Worm (Caenorhabditis elegans): ENCODE results near the gene taf-7.2.

The taf-7.2 gene

ce11 chrIII:12687872-12688375, 14.7 kb upstream of the taf-7.2 start, which contains the start of the genes rsp-3 and spin-4 (continued):
- TF ChIP-seq sptf-1 (tag; optimal IDR thresholded peaks at IDR 0.05) (peak; percentile 31), nhr-12 (tag; optimal IDR thresholded peaks at IDR 0.05) (no peak), mep-1 (tag; optimal IDR thresholded peaks at IDR 0.05) (peak; percentile 92), bed-3 (GFP tag; optimal IDR thresholded peaks at IDR 0.05) (no peak), mab-5 (tag; optimal IDR thresholded peaks at IDR 0.05) (peak; percentile 73)

DNA sequence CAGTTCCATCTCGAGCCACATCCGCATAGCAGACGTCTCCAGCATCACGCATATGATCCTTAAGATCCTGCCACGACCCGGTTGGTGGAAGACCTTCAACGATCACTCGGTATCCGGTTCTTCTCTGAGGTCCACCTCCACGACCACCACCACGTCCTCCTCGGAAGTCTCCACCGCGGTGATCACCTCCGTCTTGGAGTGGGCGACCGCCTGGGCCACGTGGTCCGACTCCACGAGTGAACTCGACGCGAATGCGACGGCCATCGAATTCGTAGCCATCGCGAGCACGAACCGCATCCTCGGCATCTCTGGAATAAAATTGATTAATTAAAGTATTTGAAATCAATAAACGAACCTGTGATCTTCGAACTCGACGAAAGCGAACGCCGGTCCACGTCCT, 14.2 kb upstream of the taf-7.2 start:
- TF ChIP-seq ces-1 (GFP tag; optimal IDR thresholded peaks at IDR 0.05): no peak
- TF ChIP-seq ztf-11 (tag; optimal IDR thresholded peaks at IDR 0.05): no peak
- TF ChIP-seq nhr-76 (tag; optimal IDR thresholded peaks at IDR 0.05): no peak
- no peak for TF ChIP-seq ceh-43 (GFP tag; optimal IDR thresholded peaks at IDR 0.05)
- TF ChIP-seq ceh-39 (tag; optimal IDR thresholded peaks at IDR 0.05): no peak
- no peak for TF ChIP-seq nhr-2 (tag; optimal IDR thresholded peaks at IDR 0.05)
- TF ChIP-seq zip-8 (tag; optimal IDR thresholded peaks at IDR 0.05): no peak
- TF ChIP-seq nhr-237 (tag; optimal IDR thresholded peaks at IDR 0.05): no peak
- TF ChIP-seq M03D4.4 (tag; optimal IDR thresholded peaks at IDR 0.05): no peak
- TF ChIP-seq tbx-8 (GFP tag; optimal IDR thresholded peaks at IDR 0.05): no peak
- TF ChIP-seq mep-1 (tag; optimal IDR thresholded peaks at IDR 0.05): no peak

DNA sequence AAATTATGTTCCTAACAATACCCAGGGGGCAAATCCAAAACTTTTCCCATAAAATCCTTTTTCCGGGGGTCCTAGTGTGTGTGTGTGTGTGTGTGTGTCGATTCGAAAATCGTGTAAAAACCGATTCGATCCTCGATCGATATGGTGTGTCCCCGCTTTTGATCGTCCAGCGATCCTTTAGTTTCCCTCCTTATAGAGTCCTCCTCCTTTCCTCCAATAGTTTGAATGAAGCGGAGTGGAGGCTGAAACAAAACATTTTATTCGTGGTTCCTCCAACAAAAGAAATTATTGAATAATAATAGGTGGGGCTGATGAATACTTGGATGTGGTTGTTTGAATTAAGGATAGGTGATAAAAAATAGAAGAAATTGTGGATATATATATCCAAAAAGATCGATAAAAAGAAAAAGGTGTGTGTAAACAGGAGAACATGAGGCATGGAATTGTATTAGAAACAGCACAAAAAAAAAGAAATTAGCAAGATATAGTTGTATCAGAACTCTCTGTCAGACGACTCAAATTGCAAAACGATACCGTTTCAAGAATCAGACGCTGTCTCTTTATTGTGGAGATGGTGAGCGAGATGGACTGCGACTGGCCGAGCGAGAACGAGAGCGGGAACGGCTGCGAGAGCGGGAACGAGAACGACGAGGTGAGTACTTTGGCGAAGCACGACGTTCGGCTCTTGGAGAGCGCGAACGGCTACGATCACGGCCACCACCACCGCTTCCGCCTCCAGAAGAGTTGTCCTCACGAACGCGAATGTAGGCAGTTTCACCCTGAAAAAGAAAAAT, 13.4 kb upstream of the taf-7.2 start:
- TF ChIP-seq tbx-8 (GFP tag; optimal IDR thresholded peaks at IDR 0.05) (no peak), snpc-4 (tag; optimal IDR thresholded peaks at IDR 0.05) (no peak), mls-2 (tag; optimal IDR thresholded peaks at IDR 0.05) (no peak), ham-2 (GFP tag; optimal IDR thresholded peaks at IDR 0.05) (no peak)

- no peak for TF ChIP-seq flh-1 (GFP tag; optimal IDR thresholded peaks at IDR 0.05)
- TF ChIP-seq unc-39 (tag; optimal IDR thresholded peaks at IDR 0.05): no peak
- TF ChIP-seq cnd-1 (tag; optimal IDR thresholded peaks at IDR 0.05): no peak
- TF ChIP-seq sem-2 (GFP tag; optimal IDR thresholded peaks at IDR 0.05): no peak
- TF ChIP-seq ceh-43 (GFP tag; optimal IDR thresholded peaks at IDR 0.05): no peak
- TF ChIP-seq drap-1 (GFP tag; optimal IDR thresholded peaks at IDR 0.05): no peak
- no peak for TF ChIP-seq ztf-11 (tag; optimal IDR thresholded peaks at IDR 0.05)
Observed at ce11 chrIII:12685372-12686298, 12.4 kb upstream of the taf-7.2 start.

DNA sequence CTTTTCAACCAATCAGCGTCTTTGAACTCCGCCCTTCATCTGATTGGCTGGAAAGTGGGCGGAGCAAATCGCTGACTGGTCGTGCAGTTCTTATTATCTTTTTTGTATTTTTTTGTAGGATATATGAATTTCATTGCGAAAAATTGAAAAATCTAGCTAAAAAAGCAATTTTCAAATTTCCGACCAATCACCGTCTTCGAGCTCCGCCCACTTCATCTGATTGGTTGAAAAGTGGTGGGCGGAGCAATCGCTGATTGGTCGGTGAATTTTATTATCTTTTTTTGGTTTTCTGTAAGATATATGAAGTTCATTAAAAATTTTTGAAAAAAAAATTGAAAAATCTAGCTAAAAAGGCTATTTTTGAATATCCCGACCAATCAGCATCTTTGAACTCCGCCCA, 7.0 kb upstream of the taf-7.2 start:
- TF ChIP-seq M03D4.4 (tag; optimal IDR thresholded peaks at IDR 0.05): no peak
- no peak for TF ChIP-seq mls-2 (tag; optimal IDR thresholded peaks at IDR 0.05)
- TF ChIP-seq tbx-8 (GFP tag; optimal IDR thresholded peaks at IDR 0.05): no peak
- TF ChIP-seq lin-32 (GFP tag; optimal IDR thresholded peaks at IDR 0.05): no peak
- no peak for TF ChIP-seq ham-2 (GFP tag; optimal IDR thresholded peaks at IDR 0.05)
- TF ChIP-seq unc-62 (GFP tag; optimal IDR thresholded peaks at IDR 0.05): no peak
- no peak for TF ChIP-seq ceh-39 (tag; optimal IDR thresholded peaks at IDR 0.05)
- TF ChIP-seq nhr-28 (tag; optimal IDR thresholded peaks at IDR 0.05): no peak
- no peak for TF ChIP-seq ceh-43 (GFP tag; optimal IDR thresholded peaks at IDR 0.05)
- no peak for TF ChIP-seq nhr-237 (tag; optimal IDR thresholded peaks at IDR 0.05)
- TF ChIP-seq unc-120 (tag; optimal IDR thresholded peaks at IDR 0.05; ENCODE audit: poor library complexity, severe bottlenecking): no peak
- no peak for TF ChIP-seq nhr-2 (tag; optimal IDR thresholded peaks at IDR 0.05)
- TF ChIP-seq blmp-1 (tag; optimal IDR thresholded peaks at IDR 0.05): no peak
- no peak for TF ChIP-seq ztf-11 (tag; optimal IDR thresholded peaks at IDR 0.05)
- TF ChIP-seq mab-5 (tag; optimal IDR thresholded peaks at IDR 0.05): no peak
- TF ChIP-seq zip-8 (tag; optimal IDR thresholded peaks at IDR 0.05): no peak
- no peak for TF ChIP-seq pha-4 (tag; optimal IDR thresholded peaks at IDR 0.05)
- TF ChIP-seq nhr-12 (tag; optimal IDR thresholded peaks at IDR 0.05): no peak

All from whole organism, mixed stage, embryonic.